ENCODE assay signal across 2 fruit fly cellular contexts in the genomic region with DNA sequence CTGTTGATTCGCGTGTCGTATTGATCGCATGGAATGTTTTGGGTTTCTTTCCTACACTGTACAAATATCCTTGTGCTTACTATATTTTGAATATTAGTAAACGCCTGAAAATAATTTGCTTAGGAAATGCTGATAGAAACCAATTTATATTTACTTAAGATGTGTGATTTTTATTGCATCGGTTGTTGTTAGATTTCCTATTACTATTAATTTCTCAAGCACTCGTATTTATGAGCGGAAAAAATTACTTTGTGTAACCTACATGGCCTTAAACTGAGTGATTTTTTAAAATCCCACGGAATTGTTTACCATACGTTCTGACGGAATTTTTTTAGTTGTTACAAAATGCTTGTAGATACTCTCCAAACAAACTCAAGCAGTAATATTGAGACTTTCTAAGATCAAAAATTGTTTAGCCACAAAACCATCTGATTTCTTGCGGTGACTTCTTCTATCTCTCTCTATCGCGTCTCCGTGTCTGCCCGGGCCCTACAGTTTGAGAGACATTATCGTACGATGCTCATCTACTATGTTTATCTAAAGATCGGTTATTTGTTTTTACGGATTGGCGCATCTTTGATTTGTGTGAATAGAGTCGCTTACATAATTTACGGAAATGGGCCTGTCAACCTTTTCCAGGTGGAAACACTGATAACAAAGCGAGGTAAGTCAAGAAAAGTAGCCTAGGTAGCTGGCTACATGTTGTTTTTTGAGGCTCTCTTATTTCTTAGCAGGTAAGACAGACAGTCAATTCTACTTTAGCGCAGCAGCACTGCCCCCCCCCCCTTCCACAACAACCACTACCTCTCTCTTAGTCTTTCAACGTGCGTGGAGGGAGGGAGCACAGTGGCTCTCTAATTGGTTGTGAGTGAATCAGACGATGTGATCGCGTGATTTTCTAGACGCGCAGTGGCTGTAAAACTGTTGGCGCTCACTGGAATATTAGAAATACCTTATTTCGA.
TF ChIP-seq lines count a peak whose summit lies in the region.

No protein-coding gene starts in this region.

TF ChIP-seq in whole organism, embryonic, 481 proteins besides CTCF, POLR2A, EP300 and RAD21 (continued from another document and continues in another):
- TF ChIP-seq pan (optimal IDR thresholded peaks at IDR 0.05; lab: Kevin White, UChicago) (no peak), pan (GFP tag; optimal IDR thresholded peaks at IDR 0.05 in 1 of 2, IDR thresholded peaks at IDR 0.05 in 1 of 2) (peak in 1 of 2 experiments; percentile 4), B-H1 (GFP tag; IDR thresholded peaks at IDR 0.05; lab: Robert Waterston, UW) (no peak), so (GFP tag; IDR thresholded peaks at IDR 0.05; lab: Robert Waterston, UW) (peak; percentile 28; the same call in 1 of the 3 replicates), CG11504 (tag; optimal IDR thresholded peaks at IDR 0.05; lab: Kevin White, UChicago) (peak; percentile 82), Nf-YC (tag; optimal IDR thresholded peaks at IDR 0.05; lab: Kevin White, UChicago) (peak; percentile 36), CG11085 (GFP tag; IDR thresholded peaks at IDR 0.05; lab: Robert Waterston, UW) (no peak), Lhr (GFP tag; optimal IDR thresholded peaks at IDR 0.05; lab: Kevin White, UChicago) (peak; percentile 33), kay (GFP tag; optimal IDR thresholded peaks at IDR 0.05; lab: Kevin White, UChicago) (peak; percentile 53), rib (GFP tag; IDR thresholded peaks at IDR 0.05; lab: Robert Waterston, UW) (no peak), CG7786 (GFP tag; optimal IDR thresholded peaks at IDR 0.05; lab: Kevin White, UChicago) (peak; percentile 68), sna (GFP tag; IDR thresholded peaks at IDR 0.05; lab: Robert Waterston, UW; ENCODE audit: partially characterized antibody) (no peak), CG17186 (GFP tag; optimal IDR thresholded peaks at IDR 0.05; lab: Kevin White, UChicago) (no peak), fd96Cb (tag; optimal IDR thresholded peaks at IDR 0.05; lab: Kevin White, UChicago) (peak; percentile 63), yki (optimal IDR thresholded peaks at IDR 0.05; lab: Kevin White, UChicago) (no peak), CG10431 (GFP tag; optimal IDR thresholded peaks at IDR 0.05; lab: Kevin White, UChicago) (peak; percentile 42), mam (GFP tag; optimal IDR thresholded peaks at IDR 0.05; lab: Kevin White, UChicago) (peak; percentile 62), ERR (GFP tag; optimal IDR thresholded peaks at IDR 0.05; lab: Kevin White, UChicago) (no peak), CG13123 (GFP tag; optimal IDR thresholded peaks at IDR 0.05; lab: Kevin White, UChicago) (no peak), gsb (GFP tag; IDR thresholded peaks at IDR 0.05; lab: Robert Waterston, UW) (no peak), CG4730 (GFP tag; IDR thresholded peaks at IDR 0.05; lab: Robert Waterston, UW) (no peak), hth (optimal IDR thresholded peaks at IDR 0.05; lab: Kevin White, UChicago) (peak; percentile 45), CG18599 (GFP tag; optimal IDR thresholded peaks at IDR 0.05; lab: Kevin White, UChicago) (peak; percentile 36), onecut (GFP tag; IDR thresholded peaks at IDR 0.05; lab: Robert Waterston, UW) (0 out of 2 replicates have a peak, but pooled peaks have one; percentile 5), Scr (GFP tag; IDR thresholded peaks at IDR 0.05; lab: Robert Waterston, UW; ENCODE audit: partially characterized antibody) (0 out of 2 replicates have a peak, but pooled peaks have one; percentile 16), pros (GFP tag; optimal IDR thresholded peaks at IDR 0.05; lab: Kevin White, UChicago) (peak; percentile 95), ap (GFP tag; IDR thresholded peaks at IDR 0.05; lab: Robert Waterston, UW) (no peak), hb (GFP tag; IDR thresholded peaks at IDR 0.05; lab: Robert Waterston, UW; ENCODE audit: partially characterized antibody) (no peak), CG5180 (GFP tag; optimal IDR thresholded peaks at IDR 0.05; lab: Kevin White, UChicago) (peak; percentile 11), CG18764 (GFP tag; optimal IDR thresholded peaks at IDR 0.05; lab: Kevin White, UChicago) (no peak), CG12219 (GFP tag; optimal IDR thresholded peaks at IDR 0.05; lab: Kevin White, UChicago) (peak; percentile 24), bab2 (GFP tag; optimal IDR thresholded peaks at IDR 0.05; lab: Kevin White, UChicago) (peak; percentile 43), row (GFP tag; IDR thresholded peaks at IDR 0.05; lab: Robert Waterston, UW) (peak; percentile 72), CG2875 (GFP tag; optimal IDR thresholded peaks at IDR 0.05; lab: Kevin White, UChicago) (no peak), Dp (GFP tag; optimal IDR thresholded peaks at IDR 0.05; lab: Kevin White, UChicago) (peak; percentile 32), CG6791 (GFP tag; IDR thresholded peaks at IDR 0.05; lab: Robert Waterston, UW; ENCODE audit: partially characterized antibody) (no peak), ab (GFP tag; optimal IDR thresholded peaks at IDR 0.05; lab: Kevin White, UChicago) (no peak), Elba2 (GFP tag; optimal IDR thresholded peaks at IDR 0.05; lab: Kevin White, UChicago) (no peak), CG9797 (GFP tag; optimal IDR thresholded peaks at IDR 0.05; lab: Kevin White, UChicago) (no peak), zen (tag; optimal IDR thresholded peaks at IDR 0.05; lab: Kevin White, UChicago) (peak; percentile 19), CG31388 (GFP tag; optimal IDR thresholded peaks at IDR 0.05; lab: Kevin White, UChicago) (peak; percentile 5), oc (tag; optimal IDR thresholded peaks at IDR 0.05; lab: Kevin White, UChicago) (peak; percentile 0), ken (GFP tag; IDR thresholded peaks at IDR 0.05; lab: Robert Waterston, UW) (no peak), amos (GFP tag; IDR thresholded peaks at IDR 0.05; lab: Robert Waterston, UW; ENCODE audit: partially characterized antibody) (0 out of 2 replicates have a peak, but pooled peaks have one; percentile 22), CG32767 (GFP tag; IDR thresholded peaks at IDR 0.05; lab: Robert Waterston, UW) (no peak), chinmo (GFP tag; IDR thresholded peaks at IDR 0.05; lab: Robert Waterston, UW; ENCODE audit: partially characterized antibody) (0 out of 4 replicates have a peak, but pooled peaks have one; percentile 39), sim (GFP tag; IDR thresholded peaks at IDR 0.05; lab: Robert Waterston, UW) (no peak), Drgx (GFP tag; IDR thresholded peaks at IDR 0.05; lab: Robert Waterston, UW) (no peak), sc (optimal IDR thresholded peaks at IDR 0.05; lab: Kevin White, UChicago) (no peak), sc (GFP tag; optimal IDR thresholded peaks at IDR 0.05; lab: Kevin White, UChicago) (peak; percentile 19), Sry-δ (GFP tag; optimal IDR thresholded peaks at IDR 0.05; lab: Kevin White, UChicago) (peak; percentile 12), CG1832 (GFP tag; optimal IDR thresholded peaks at IDR 0.05; lab: Kevin White, UChicago) (no peak), cad (GFP tag; optimal IDR thresholded peaks at IDR 0.05; lab: Kevin White, UChicago) (peak; percentile 75), CG1529 (GFP tag; optimal IDR thresholded peaks at IDR 0.05; lab: Kevin White, UChicago) (peak; percentile 52), CG8944 (GFP tag; optimal IDR thresholded peaks at IDR 0.05; lab: Kevin White, UChicago) (peak; percentile 61), Nf-YA (GFP tag; IDR thresholded peaks at IDR 0.05; lab: Robert Waterston, UW) (no peak), shn (GFP tag; optimal IDR thresholded peaks at IDR 0.05; lab: Kevin White, UChicago) (peak; percentile 67), zf30C (GFP tag; optimal IDR thresholded peaks at IDR 0.05; lab: Kevin White, UChicago) (peak; percentile 85), lmd (GFP tag; IDR thresholded peaks at IDR 0.05; lab: Robert Waterston, UW) (peak; percentile 52)

TF ChIP-seq in whole organism, prepupa, 60 proteins besides CTCF, POLR2A, EP300 and RAD21 (continued from another document):
- TF ChIP-seq fd59A (GFP tag; optimal IDR thresholded peaks at IDR 0.05; lab: Kevin White, UChicago) (no peak), CG7368 (GFP tag; optimal IDR thresholded peaks at IDR 0.05; lab: Kevin White, UChicago) (no peak), CG32006 (GFP tag; optimal IDR thresholded peaks at IDR 0.05; lab: Kevin White, UChicago) (no peak), CG8319 (GFP tag; optimal IDR thresholded peaks at IDR 0.05; lab: Kevin White, UChicago) (no peak), CG3919 (GFP tag; optimal IDR thresholded peaks at IDR 0.05; lab: Kevin White, UChicago) (peak; percentile 23), fd85E (GFP tag; optimal IDR thresholded peaks at IDR 0.05; lab: Kevin White, UChicago) (no peak), ss (GFP tag; optimal IDR thresholded peaks at IDR 0.05; lab: Kevin White, UChicago) (peak in 1 of 2 experiments; percentile 50), Hr4 (GFP tag; optimal IDR thresholded peaks at IDR 0.05; lab: Kevin White, UChicago) (no peak), CG11294 (GFP tag; IDR thresholded peaks at IDR 0.05; lab: Robert Waterston, UW) (no peak), CG9139 (GFP tag; optimal IDR thresholded peaks at IDR 0.05; lab: Kevin White, UChicago) (no peak), pdm3 (GFP tag; optimal IDR thresholded peaks at IDR 0.05; lab: Kevin White, UChicago) (peak; percentile 45), dsx (GFP tag; optimal IDR thresholded peaks at IDR 0.05; lab: Kevin White, UChicago; ENCODE audit: poor library complexity, severe bottlenecking) (peak; percentile 20), topi (GFP tag; optimal IDR thresholded peaks at IDR 0.05; lab: Kevin White, UChicago) (peak; percentile 53)
